Fruit fly (Drosophila melanogaster): ENCODE results near the gene OdsH.

Gene OdsH

DNA sequence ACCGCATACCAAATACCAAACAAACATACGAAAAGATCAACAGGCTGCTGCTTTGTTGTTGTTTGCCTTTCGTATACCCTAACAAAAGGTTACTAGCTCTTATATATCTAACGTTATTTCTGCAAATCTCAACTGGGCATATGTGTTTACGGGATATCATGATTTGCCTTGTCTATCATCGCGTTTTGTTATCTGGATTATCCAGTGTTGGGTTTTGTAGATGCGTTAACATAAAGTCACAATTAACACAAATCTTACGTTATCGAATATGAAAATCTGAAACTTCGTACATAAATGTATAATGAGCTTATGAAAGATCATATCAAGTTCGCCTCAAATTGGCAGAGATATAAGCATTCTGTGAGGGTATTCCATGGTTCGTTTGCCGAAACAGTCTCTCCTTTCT is 39.4 kb downstream of the OdsH start (continued):
- TF ChIP-seq tio (GFP tag; optimal IDR thresholded peaks at IDR 0.05) (peak; percentile 28), prd (optimal IDR thresholded peaks at IDR 0.05) (no peak), prd (GFP tag; IDR thresholded peaks at IDR 0.05) (peak; percentile 19; the same call in 1 of the 3 replicates), gem (tag; optimal IDR thresholded peaks at IDR 0.05) (peak; percentile 61), Ssrp (tag; optimal IDR thresholded peaks at IDR 0.05) (peak; percentile 8), grn (GFP tag; optimal IDR thresholded peaks at IDR 0.05) (no peak), eve (GFP tag; optimal IDR thresholded peaks at IDR 0.05) (no peak), CG7839 (tag; optimal IDR thresholded peaks at IDR 0.05) (peak; percentile 2), dpn (GFP tag; optimal IDR thresholded peaks at IDR 0.05) (peak in 1 of 2 experiments; percentile 14), kah (GFP tag; optimal IDR thresholded peaks at IDR 0.05) (peak; percentile 25), CG33557 (GFP tag; optimal IDR thresholded peaks at IDR 0.05) (peak; percentile 58), gsb-n (tag; optimal IDR thresholded peaks at IDR 0.05) (peak; percentile 6), nmo (GFP tag; optimal IDR thresholded peaks at IDR 0.05) (peak; percentile 35), dmrt11E (tag; optimal IDR thresholded peaks at IDR 0.05) (peak; percentile 68), CG17359 (tag; optimal IDR thresholded peaks at IDR 0.05) (peak; percentile 17), ken (GFP tag; IDR thresholded peaks at IDR 0.05) (no peak), CG15011 (GFP tag; optimal IDR thresholded peaks at IDR 0.05) (peak; percentile 33), shn (GFP tag; optimal IDR thresholded peaks at IDR 0.05) (peak; percentile 0), CG5245 (GFP tag; optimal IDR thresholded peaks at IDR 0.05) (no peak), Kr (GFP tag; optimal IDR thresholded peaks at IDR 0.05) (peak; percentile 63), CG13424 (tag; optimal IDR thresholded peaks at IDR 0.05) (peak; percentile 31), phol (tag; optimal IDR thresholded peaks at IDR 0.05) (peak; percentile 45), onecut (GFP tag; IDR thresholded peaks at IDR 0.05) (peak; percentile 3; the same call in 1 of the 2 replicates), jing (GFP tag; optimal IDR thresholded peaks at IDR 0.05) (peak; percentile 2), ab (GFP tag; optimal IDR thresholded peaks at IDR 0.05) (peak; percentile 28), otp (GFP tag; IDR thresholded peaks at IDR 0.05) (peak; percentile 40; the same call in 1 of the 3 replicates), ATbp (GFP tag; optimal IDR thresholded peaks at IDR 0.05) (peak; percentile 8), CG2678 (tag; optimal IDR thresholded peaks at IDR 0.05) (peak; percentile 28), Blimp-1 (GFP tag; optimal IDR thresholded peaks at IDR 0.05) (no peak), CG15696 (tag; optimal IDR thresholded peaks at IDR 0.05) (peak; percentile 64), row (GFP tag; IDR thresholded peaks at IDR 0.05) (peak; percentile 46; the same call in 1 of the 3 replicates), CG10267 (tag; optimal IDR thresholded peaks at IDR 0.05) (peak; percentile 38), tll (GFP tag; optimal IDR thresholded peaks at IDR 0.05) (peak; percentile 65 to 79), CG10209 (GFP tag; optimal IDR thresholded peaks at IDR 0.05) (peak; percentile 37), CG2712 (tag; optimal IDR thresholded peaks at IDR 0.05) (peak; percentile 45), CG11398 (GFP tag; optimal IDR thresholded peaks at IDR 0.05) (no peak), Myb (GFP tag; optimal IDR thresholded peaks at IDR 0.05) (peak; percentile 18), CG10274 (GFP tag; optimal IDR thresholded peaks at IDR 0.05) (peak; percentile 2), Hmx (GFP tag; optimal IDR thresholded peaks at IDR 0.05) (no peak), chif (GFP tag; optimal IDR thresholded peaks at IDR 0.05) (peak in 1 of 2 experiments; percentile 28), Oli (tag; optimal IDR thresholded peaks at IDR 0.05) (peak; percentile 15), D19A (tag; optimal IDR thresholded peaks at IDR 0.05) (peak; percentile 99), Sox102F (GFP tag; optimal IDR thresholded peaks at IDR 0.05) (peak; percentile 1), CG16863 (GFP tag; optimal IDR thresholded peaks at IDR 0.05) (peak; percentile 12), CG30431 (GFP tag; optimal IDR thresholded peaks at IDR 0.05) (no peak), pfk (GFP tag; optimal IDR thresholded peaks at IDR 0.05) (no peak), Med (GFP tag) (peak; percentile 51), CG10979 (tag; optimal IDR thresholded peaks at IDR 0.05) (peak; percentile 51), zen (tag; optimal IDR thresholded peaks at IDR 0.05) (peak; percentile 10), PHDP (tag; optimal IDR thresholded peaks at IDR 0.05) (no peak)
